Fruit fly (Drosophila melanogaster): ENCODE results near the gene CG13937.

The CG13937 gene

dm6 chr3L:1886125-1886544 lies 3.3 kb upstream of the CG13937 start (continued):
- TF ChIP-seq CG10209 (GFP tag; optimal IDR thresholded peaks at IDR 0.05), result peak; percentile 77
- TF ChIP-seq lola (GFP tag; optimal IDR thresholded peaks at IDR 0.05), result peak in 1 of 3 experiments; percentile 85
- TF ChIP-seq CG10147 (GFP tag; optimal IDR thresholded peaks at IDR 0.05), result no peak
- peak; percentile 62 for TF ChIP-seq TFAM (GFP tag; optimal IDR thresholded peaks at IDR 0.05)
- no peak for TF ChIP-seq sd (tag; optimal IDR thresholded peaks at IDR 0.05)
- TF ChIP-seq crp (GFP tag; optimal IDR thresholded peaks at IDR 0.05), result peak in 1 of 2 experiments; percentile 28
- TF ChIP-seq CG8478 (optimal IDR thresholded peaks at IDR 0.05), result no peak
- TF ChIP-seq PHDP (tag; optimal IDR thresholded peaks at IDR 0.05), result peak; percentile 66
- TF ChIP-seq pum (GFP tag; optimal IDR thresholded peaks at IDR 0.05), result peak; percentile 85
- peak; percentile 76 for TF ChIP-seq CG12219 (GFP tag; optimal IDR thresholded peaks at IDR 0.05)
- TF ChIP-seq Fer3 (tag; optimal IDR thresholded peaks at IDR 0.05), result peak; percentile 70
- peak; percentile 78 for TF ChIP-seq nerfin-1 (tag; optimal IDR thresholded peaks at IDR 0.05)
- TF ChIP-seq Atf3 (GFP tag; optimal IDR thresholded peaks at IDR 0.05), result peak; percentile 82
- TF ChIP-seq nau (GFP tag; optimal IDR thresholded peaks at IDR 0.05), result peak; percentile 28
- no peak for TF ChIP-seq CG9932 (GFP tag; IDR thresholded peaks at IDR 0.05)
- no peak for TF ChIP-seq h (optimal IDR thresholded peaks at IDR 0.05)
- peak; percentile 58 for TF ChIP-seq CG13123 (GFP tag; optimal IDR thresholded peaks at IDR 0.05)
- TF ChIP-seq CG2678 (tag; optimal IDR thresholded peaks at IDR 0.05), result peak; percentile 83
- peak; percentile 65 for TF ChIP-seq CG12942 (GFP tag; optimal IDR thresholded peaks at IDR 0.05)
- peak; percentile 25; the same call in 1 of the 3 replicates for TF ChIP-seq C15 (GFP tag; IDR thresholded peaks at IDR 0.05)
- TF ChIP-seq Fer2 (tag; optimal IDR thresholded peaks at IDR 0.05), result peak; percentile 25
- TF ChIP-seq CG32772 (GFP tag; IDR thresholded peaks at IDR 0.05), result peak; percentile 81
- TF ChIP-seq CG12769 (tag; optimal IDR thresholded peaks at IDR 0.05), result peak; percentile 77
- TF ChIP-seq inv (GFP tag; IDR thresholded peaks at IDR 0.05; ENCODE audit: partially characterized antibody), result no peak
- TF ChIP-seq Bgb (GFP tag; IDR thresholded peaks at IDR 0.05; ENCODE audit: partially characterized antibody), result no peak
- TF ChIP-seq Lpt (GFP tag; optimal IDR thresholded peaks at IDR 0.05), result no peak
- TF ChIP-seq Doc3 (GFP tag; IDR thresholded peaks at IDR 0.05; ENCODE audit: partially characterized antibody), result no peak
- peak; percentile 45 for TF ChIP-seq CG3065 (GFP tag; optimal IDR thresholded peaks at IDR 0.05)
- peak; percentile 37; the same call in 1 of the 2 replicates for TF ChIP-seq ro (GFP tag; IDR thresholded peaks at IDR 0.05)
- TF ChIP-seq CG11247 (GFP tag; IDR thresholded peaks at IDR 0.05), result peak; percentile 74
- peak; percentile 78 for TF ChIP-seq CG30403 (GFP tag; optimal IDR thresholded peaks at IDR 0.05)
- peak; percentile 63 for TF ChIP-seq Fer1 (GFP tag; optimal IDR thresholded peaks at IDR 0.05)
- peak; percentile 75 for TF ChIP-seq kay (GFP tag; optimal IDR thresholded peaks at IDR 0.05)
- peak; percentile 34 for TF ChIP-seq CG30020 (tag; optimal IDR thresholded peaks at IDR 0.05)
- no peak for TF ChIP-seq CG14860 (GFP tag; IDR thresholded peaks at IDR 0.05; ENCODE audit: partially characterized antibody)
- TF ChIP-seq Med (GFP tag), result peak; percentile 96
- peak; percentile 78 for TF ChIP-seq CG11398 (GFP tag; optimal IDR thresholded peaks at IDR 0.05)
- TF ChIP-seq Spps (tag; optimal IDR thresholded peaks at IDR 0.05), result peak; percentile 56
- TF ChIP-seq CG31224 (GFP tag; IDR thresholded peaks at IDR 0.05), result peak; percentile 59
- TF ChIP-seq CG10366 (GFP tag; IDR thresholded peaks at IDR 0.05), result peak; percentile 88
- no peak for TF ChIP-seq CG31365 (tag; optimal IDR thresholded peaks at IDR 0.05)
- TF ChIP-seq CG8924 (tag; optimal IDR thresholded peaks at IDR 0.05), result peak; percentile 85
- peak; percentile 78 for TF ChIP-seq kah (GFP tag; optimal IDR thresholded peaks at IDR 0.05)
- peak; percentile 54 for TF ChIP-seq gcm2 (GFP tag; optimal IDR thresholded peaks at IDR 0.05)
- TF ChIP-seq E2f1 (GFP tag; IDR thresholded peaks at IDR 0.05), result peak; percentile 57; the same call in 1 of the 2 replicates
- TF ChIP-seq CG7357 (GFP tag; IDR thresholded peaks at IDR 0.05), result peak; percentile 51; the same call in 1 of the 3 replicates
- TF ChIP-seq CG7556 (GFP tag; optimal IDR thresholded peaks at IDR 0.05), result peak; percentile 66
- peak; percentile 79 for TF ChIP-seq CG9609 (GFP tag; optimal IDR thresholded peaks at IDR 0.05)
- peak; percentile 87 for TF ChIP-seq az2 (GFP tag; optimal IDR thresholded peaks at IDR 0.05)
- TF ChIP-seq MTF-1 (GFP tag; optimal IDR thresholded peaks at IDR 0.05; ENCODE audit: borderline replicate concordance), result peak; percentile 82
- peak; percentile 38 for TF ChIP-seq Ets97D (GFP tag; optimal IDR thresholded peaks at IDR 0.05)

Measured in whole organism, embryonic.